Worm (Caenorhabditis elegans) whole organism, late embryonic: ENCODE data around the gene clec-4.

ENCODE experiments used
- ama-1 ChIP-seq: fragments of 150-350 bp; optimal IDR thresholded peaks from 2 replicates; lab custom pipeline; 2014
- ceh-24 ChIP-seq: sonication (generic microtip); optimal IDR thresholded peaks from 2 replicates; lab custom pipeline; 2016; ENCODE audit warnings: mild to moderate bottlenecking, missing genetic modification characterization, missing compliant biosample characterization
- ceh-9 ChIP-seq: sonication (generic microtip); optimal IDR thresholded peaks from 2 replicates; lab custom pipeline; 2016; ENCODE audit warnings: mild to moderate bottlenecking, missing genetic modification characterization, inconsistent platforms, missing compliant biosample characterization
- fkh-10 ChIP-seq: fragments of 150-350 bp; optimal IDR thresholded peaks from 2 replicates; lab custom pipeline; 2014; ENCODE audit warnings: missing biosample characterization, missing genetic modification reagents, missing genetic modification characterization
- hlh-6 ChIP-seq: sonication (generic microtip); optimal IDR thresholded peaks from 2 replicates; lab custom pipeline; 2016; ENCODE audit warnings: missing genotype, missing genetic modification characterization, missing compliant biosample characterization
- madf-2 ChIP-seq: sonication (generic microtip); optimal IDR thresholded peaks from 2 replicates; lab custom pipeline; 2017; ENCODE audit warnings: missing genetic modification characterization, missing compliant biosample characterization
- nfya-1 ChIP-seq: sonication (generic microtip); optimal IDR thresholded peaks from 2 replicates; lab custom pipeline; 2017; ENCODE audit warnings: missing genetic modification characterization, mild to moderate bottlenecking, missing compliant biosample characterization, antibody characterized with exemption, moderate library complexity
- npax-4 ChIP-seq: sonication (generic microtip); optimal IDR thresholded peaks from 2 replicates; lab custom pipeline; 2016; ENCODE audit warnings: missing genetic modification characterization, missing compliant biosample characterization
- pat-9 ChIP-seq: fragments of 200-800 bp; sonication (Bioruptor generic); optimal IDR thresholded peaks from 2 replicates; lab custom pipeline; 2018; ENCODE audit warnings: mild to moderate bottlenecking, missing genetic modification characterization, moderate library complexity, missing compliant biosample characterization
- pha-4 ChIP-seq: fragments of 150-350 bp; optimal IDR thresholded peaks from 2 replicates; lab custom pipeline; 2018; ENCODE audit warnings: missing biosample characterization, missing genetic modification reagents, missing genetic modification characterization
- pros-1 ChIP-seq: fragments of 150-350 bp; optimal IDR thresholded peaks from 2 replicates; lab custom pipeline; 2014; ENCODE audit warnings: missing biosample characterization, missing genetic modification reagents, missing genetic modification characterization
- rnt-1 ChIP-seq: sonication (generic microtip); optimal IDR thresholded peaks from 2 replicates; lab custom pipeline; 2016; ENCODE audit warnings: missing genetic modification characterization, missing compliant biosample characterization

ce11 chrII:12565851-12566250 is 15.1 kb downstream of the clec-4 start, which contains the start of gene F49C5.7:
- TF ChIP-seq nfya-1 (no peak), ceh-9 (no peak), ceh-24 (tag; lab: Kevin White, UChicago) (no peak), rnt-1 (tag; lab: Kevin White, UChicago) (no peak), fkh-10 (GFP tag; lab: Kevin White, UChicago) (no peak), ama-1 (lab: Kevin White, UChicago) (no peak), npax-4 (no peak), pat-9 (tag; lab: Kevin White, UChicago) (no peak), pros-1 (tag; lab: Kevin White, UChicago) (no peak), madf-2 (tag; lab: Kevin White, UChicago) (no peak), pha-4 (no peak), hlh-6 (tag; lab: Kevin White, UChicago) (no peak)
